Worm (Caenorhabditis elegans) whole organism, L4 larva: Measurements from ENCODE around the gene srt-65.

ENCODE experiments used
- F26F4.8 ChIP-seq: fragments of 200-800 bp; sonication (Bioruptor generic); conservative IDR thresholded peaks from 2 replicates; pipeline ENCODE4 v1.3.6; 2022; ENCODE audit warnings: missing genetic modification characterization, missing compliant biosample characterization
- F37D6.2 ChIP-seq: sonication (generic microtip); optimal IDR thresholded peaks from 2 replicates; lab custom pipeline; 2016; ENCODE audit warnings: mild to moderate bottlenecking, missing genetic modification characterization, missing compliant biosample characterization
- Y5F2A.4 ChIP-seq: fragments of 200-800 bp; sonication (Bioruptor generic); optimal IDR thresholded peaks from 2 replicates; lab custom pipeline; 2018; ENCODE audit warnings: mild to moderate bottlenecking, missing genetic modification characterization, missing compliant biosample characterization
- aha-1 ChIP-seq: fragments of 150-350 bp; peaks from one replicate; lab custom pipeline; 2014; ENCODE audit warnings: missing biosample characterization, missing genetic modification characterization
- ama-1 ChIP-seq: fragments of 150-350 bp; optimal IDR thresholded peaks from 2 replicates; lab custom pipeline; 2014; ENCODE audit warnings: inconsistent platforms, mixed read lengths
- ceh-20 ChIP-seq: fragments of 200-800 bp; sonication (Bioruptor generic); IDR thresholded peaks from 2 replicates; pipeline ENCODE4 v1.3.6; 2022; ENCODE audit warnings: missing genetic modification reagents, missing genetic modification characterization, missing compliant biosample characterization
- ceh-62 ChIP-seq: sonication (generic microtip); optimal IDR thresholded peaks from 2 replicates; lab custom pipeline; 2017; ENCODE audit warnings: missing biosample characterization, missing genetic modification characterization
- daf-16 ChIP-seq, 3 experiments: sonication (generic microtip); optimal IDR thresholded peaks; 2 replicates each; lab custom pipeline; 2016 to 2017; ENCODE audit warnings: missing genetic modification characterization in 3 of 3, missing genetic modification reagents in 3 of 3, mild to moderate bottlenecking in 2 of 3, missing compliant biosample characterization in 2 of 3, missing biosample characterization in 1 of 3, moderate library complexity in 1 of 3
- daf-19 ChIP-seq: fragments of 200-800 bp; sonication (Bioruptor generic); conservative IDR thresholded peaks from 2 replicates; pipeline ENCODE4 v1.3.6; 2022; ENCODE audit warnings: missing genetic modification characterization, missing compliant biosample characterization
- daf-8 ChIP-seq: fragments of 200-800 bp; sonication (Bioruptor generic); IDR thresholded peaks from 2 replicates; pipeline ENCODE4 v1.3.6; 2022; ENCODE audit warnings: missing genetic modification characterization, missing compliant biosample characterization
- dmd-6 ChIP-seq: fragments of 200-800 bp; sonication (Bioruptor generic); IDR thresholded peaks from 2 replicates; pipeline ENCODE4 v1.3.6; 2022; ENCODE audit warnings: missing genetic modification reagents, missing genetic modification characterization, missing compliant biosample characterization
- dpl-1 ChIP-seq: fragments of 150-350 bp; optimal IDR thresholded peaks from 2 replicates; lab custom pipeline; 2014; ENCODE audit warnings: missing biosample characterization, missing genetic modification reagents, missing genetic modification characterization
- duxl-1 ChIP-seq: sonication (generic microtip); optimal IDR thresholded peaks from 2 replicates; lab custom pipeline; 2016; ENCODE audit warnings: mild to moderate bottlenecking, missing genetic modification characterization, moderate library complexity, missing compliant biosample characterization; ENCODE audit not compliant: poor library complexity
- hlh-30 ChIP-seq: sonication (generic microtip); optimal IDR thresholded peaks from 2 replicates; lab custom pipeline; 2017; ENCODE audit warnings: antibody characterized with exemption, mild to moderate bottlenecking, missing genetic modification characterization, missing compliant biosample characterization; ENCODE audit not compliant: insufficient read depth
- hmg-1.1 ChIP-seq: fragments of 200-800 bp; sonication (Bioruptor generic); IDR thresholded peaks from 2 replicates; pipeline ENCODE4 v1.3.6; 2022; ENCODE audit warnings: missing genetic modification reagents, missing genetic modification characterization, missing compliant biosample characterization
- lin-29 ChIP-seq: fragments of 200-800 bp; sonication (Bioruptor generic); IDR thresholded peaks from 2 replicates; pipeline ENCODE4 v1.3.6; 2022; ENCODE audit warnings: missing genetic modification reagents, missing genetic modification characterization, missing compliant biosample characterization
- lin-38 ChIP-seq: fragments of 200-800 bp; sonication (Bioruptor generic); IDR thresholded peaks from 2 replicates; pipeline ENCODE4 v1.3.6; 2022; ENCODE audit warnings: missing genetic modification reagents, missing genetic modification characterization, missing compliant biosample characterization
- lin-39 ChIP-seq: fragments of 150-350 bp; optimal IDR thresholded peaks from 2 replicates; lab custom pipeline; 2014; ENCODE audit warnings: missing biosample characterization, missing genetic modification reagents, missing genetic modification characterization
- lsy-2 ChIP-seq, 2 experiments: fragments of 150-350 bp in 1 of 2; sonication (generic microtip) in 1 of 2; optimal IDR thresholded peaks; 2 replicates each; lab custom pipeline; 2014 to 2017; ENCODE audit warnings: missing biosample characterization in 2 of 2, missing genetic modification characterization in 2 of 2
- madf-5 ChIP-seq, 2 experiments: fragments of 200-800 bp; sonication (Bioruptor generic); IDR thresholded peaks; 2 replicates each; pipeline ENCODE4 v1.3.6; 2022; ENCODE audit warnings: missing compliant biosample characterization in 2 of 2, missing genetic modification characterization in 2 of 2
- mdl-1 ChIP-seq, 2 experiments: fragments of 150-350 bp in 1 of 2; sonication (generic microtip) in 1 of 2; optimal IDR thresholded peaks; 2 replicates each; lab custom pipeline; 2014 to 2017; ENCODE audit warnings: missing biosample characterization in 2 of 2, missing genetic modification characterization in 2 of 2
- mep-1 ChIP-seq: fragments of 150-350 bp; sonication (generic microtip); optimal IDR thresholded peaks from 3 replicates; lab custom pipeline; 2014; ENCODE audit warnings: missing biosample characterization, missing genetic modification characterization
- mxl-3 ChIP-seq: fragments of 200-800 bp; sonication (Bioruptor generic); optimal IDR thresholded peaks from 2 replicates; lab custom pipeline; 2018; ENCODE audit warnings: mild to moderate bottlenecking, missing genetic modification characterization, missing compliant biosample characterization
- nhr-10 ChIP-seq: fragments of 150-350 bp; optimal IDR thresholded peaks from 2 replicates; lab custom pipeline; 2014; ENCODE audit warnings: missing biosample characterization, missing genetic modification characterization
- nhr-102 ChIP-seq: sonication (generic microtip); optimal IDR thresholded peaks from 2 replicates; lab custom pipeline; 2016; ENCODE audit warnings: mild to moderate bottlenecking, missing genetic modification characterization, moderate library complexity, missing compliant biosample characterization
- nhr-25 ChIP-seq: sonication (generic microtip); optimal IDR thresholded peaks from 2 replicates; lab custom pipeline; 2017; ENCODE audit warnings: missing genetic modification characterization, mild to moderate bottlenecking, missing compliant biosample characterization, antibody characterized with exemption, moderate library complexity, borderline replicate concordance; ENCODE audit not compliant: insufficient read depth
- nhr-28 ChIP-seq: fragments of 150-350 bp; optimal IDR thresholded peaks from 2 replicates; lab custom pipeline; 2014; ENCODE audit warnings: missing biosample characterization, missing genetic modification characterization
- nhr-6 ChIP-seq: fragments of 150-350 bp; optimal IDR thresholded peaks from 2 replicates; lab custom pipeline; 2014; ENCODE audit warnings: missing biosample characterization, missing genetic modification characterization
- nhr-77 ChIP-seq: fragments of 150-350 bp; optimal IDR thresholded peaks from 2 replicates; lab custom pipeline; 2014; ENCODE audit warnings: missing biosample characterization, missing genetic modification characterization
- rbr-2 ChIP-seq: sonication (generic microtip); optimal IDR thresholded peaks from 2 replicates; lab custom pipeline; 2016; ENCODE audit warnings: missing genotype, missing genetic modification characterization, missing compliant biosample characterization
- sdz-12 ChIP-seq: fragments of 200-800 bp; sonication (Bioruptor generic); optimal IDR thresholded peaks from 2 replicates; lab custom pipeline; 2018; ENCODE audit warnings: mild to moderate bottlenecking, missing genetic modification characterization, missing compliant biosample characterization
- spr-1 ChIP-seq: sonication (generic microtip); optimal IDR thresholded peaks from 2 replicates; lab custom pipeline; 2016; ENCODE audit warnings: mild to moderate bottlenecking, missing genetic modification characterization, missing compliant biosample characterization
- tra-1 ChIP-seq: fragments of 200-800 bp; sonication (Bioruptor generic); IDR thresholded peaks from 2 replicates; pipeline ENCODE4 v1.3.6; 2022; ENCODE audit warnings: missing genetic modification reagents, missing genetic modification characterization, missing compliant biosample characterization
- unc-39 ChIP-seq: sonication (generic microtip); optimal IDR thresholded peaks from 2 replicates; lab custom pipeline; 2017; ENCODE audit warnings: missing biosample characterization, missing genetic modification characterization
- unc-62 ChIP-seq, 3 experiments: fragments of 150-350 bp in 1 of 3; sonication (generic microtip); optimal IDR thresholded peaks in 2 of 3; peaks in 1 of 3; 1 replicate in 1 of 3; 2 replicates in 2 of 3; lab custom pipeline; 2014 to 2017; ENCODE audit warnings: missing biosample characterization in 3 of 3, missing genetic modification characterization in 3 of 3, missing genetic modification reagents in 3 of 3, missing genotype in 1 of 3
- zfp-3 ChIP-seq: fragments of 200-800 bp; sonication (Bioruptor generic); conservative IDR thresholded peaks from 2 replicates; pipeline ENCODE4 v1.3.6; 2022; ENCODE audit warnings: missing genetic modification reagents, missing genetic modification characterization, missing compliant biosample characterization
- ztf-11 ChIP-seq: fragments of 150-350 bp; optimal IDR thresholded peaks from 2 replicates; lab custom pipeline; 2014; ENCODE audit warnings: missing biosample characterization, missing genetic modification characterization

srt-65 gene

ce11 chrV:5172833-5173232 is at the start of gene srt-65:
Gene srt-65 (minus strand): TSS chrV:5172933.
- TF ChIP-seq dmd-6 (GFP tag; lab: Robert Waterston, UW) = no peak
- TF ChIP-seq sdz-12 (GFP tag; lab: Kevin White, UChicago) = no peak
- no peak for TF ChIP-seq tra-1 (GFP tag; lab: Robert Waterston, UW)
- no peak for TF ChIP-seq ceh-62 (tag; lab: Kevin White, UChicago)
- no peak for TF ChIP-seq ceh-20
- TF ChIP-seq unc-62 (GFP tag; optimal IDR thresholded peaks at IDR 0.05 in 1 of 2; lab: Kevin White, UChicago) = no peak
- no peak for TF ChIP-seq unc-62 (tag; optimal IDR thresholded peaks at IDR 0.05; lab: Kevin White, UChicago)
- no peak for TF ChIP-seq duxl-1 (tag; lab: Kevin White, UChicago)
- TF ChIP-seq F26F4.8 (GFP tag; lab: Robert Waterston, UW) = no peak

- TF ChIP-seq hmg-1.1 (GFP tag; lab: Robert Waterston, UW) = no peak
- TF ChIP-seq mdl-1 (tag; optimal IDR thresholded peaks at IDR 0.05; lab: Kevin White, UChicago) = no peak
- TF ChIP-seq daf-19 (GFP tag; lab: Robert Waterston, UW) = no peak
- no peak for TF ChIP-seq nhr-10 (tag; lab: Kevin White, UChicago)
Observed at ce11 chrV:5213674-5214073, 40.9 kb upstream of the srt-65 start.

- TF ChIP-seq nhr-28 (tag; lab: Kevin White, UChicago) (peak; percentile 25), nhr-25 (tag; lab: Kevin White, UChicago) (no peak), nhr-77 (peak; percentile 2), lsy-2 (tag; optimal IDR thresholded peaks at IDR 0.05; lab: Kevin White, UChicago) (peak in 1 of 2 experiments; percentile 71), aha-1 (tag; lab: Kevin White, UChicago) (peak; percentile 88), lin-29 (GFP tag; lab: Robert Waterston, UW) (no peak), F26F4.8 (GFP tag; lab: Robert Waterston, UW) (no peak), madf-5 (GFP tag; IDR thresholded peaks at IDR 0.05; lab: Robert Waterston, UW) (no peak), mep-1 (tag; lab: Kevin White, UChicago) (peak; percentile 14), Y5F2A.4 (GFP tag; lab: Kevin White, UChicago) (no peak), ama-1 (lab: Kevin White, UChicago) (no peak), spr-1 (no peak), F37D6.2 (no peak), mxl-3 (GFP tag; lab: Kevin White, UChicago) (no peak), unc-39 (tag; lab: Kevin White, UChicago) (no peak), lin-38 (GFP tag; lab: Robert Waterston, UW) (peak; percentile 96), lin-39 (tag; lab: Kevin White, UChicago) (no peak), hlh-30 (peak; percentile 36), rbr-2 (tag; lab: Kevin White, UChicago) (peak; percentile 6), hmg-1.1 (GFP tag; lab: Robert Waterston, UW) (peak; percentile 45; the same call in 1 of the 2 replicates), daf-16 (GFP tag; optimal IDR thresholded peaks at IDR 0.05; lab: Kevin White, UChicago) (peak in 1 of 2 experiments; percentile 79), daf-16 (tag; optimal IDR thresholded peaks at IDR 0.05; lab: Kevin White, UChicago) (no peak), ztf-11 (tag; lab: Kevin White, UChicago) (no peak), daf-8 (GFP tag; lab: Robert Waterston, UW) (no peak), dpl-1 (GFP tag; lab: Kevin White, UChicago) (peak; percentile 95), nhr-6 (tag; lab: Kevin White, UChicago) (peak; percentile 3), zfp-3 (GFP tag; lab: Robert Waterston, UW) (no peak), nhr-102 (tag; lab: Kevin White, UChicago) (no peak)
- TF ChIP-seq, all 104 proteins: peak for 12
Observed at ce11 chrV:5204127-5204526, 31.4 kb upstream of the srt-65 start, which contains the start of gene ttc-37. Gene ttc-37 (plus strand): TSS chrV:5204475.
